Worm (Caenorhabditis elegans) whole organism, midembryonic: ENCODE data around the gene K09E4.4.

Experiments used
- cog-1 ChIP-seq: sonication (generic microtip); optimal IDR thresholded peaks from 2 replicates; lab custom pipeline; 2016; ENCODE audit warnings: missing genetic modification characterization, missing compliant biosample characterization
- ztf-23 ChIP-seq: fragments of 200-800 bp; sonication (Bioruptor generic); IDR thresholded peaks from 2 replicates; pipeline ENCODE4 v1.3.6; 2022; ENCODE audit warnings: missing genetic modification reagents, missing genetic modification characterization, missing compliant biosample characterization

ce11 chrII:14065486-14065885, 56.5 kb downstream of the K09E4.4 start:
- TF ChIP-seq ztf-23 (no peak), cog-1 (tag; lab: Kevin White, UChicago) (no peak)
